Worm (Caenorhabditis elegans): ENCODE measurements around the gene srx-23.

- no peak for TF ChIP-seq him-1 (tag; optimal IDR thresholded peaks at IDR 0.05)
- no peak for TF ChIP-seq W03F9.2 (tag; optimal IDR thresholded peaks at IDR 0.05)
- TF ChIP-seq dao-5 (tag; optimal IDR thresholded peaks at IDR 0.05), result no peak
Observed at ce11 chrV:726573-727483, 44.7 kb downstream of the srx-23 start.
